Worm (Caenorhabditis elegans) whole organism, mixed stage, embryonic: ENCODE measurements around the gene C47D2.1.

Experiments used
- M03D4.4 ChIP-seq: sonication (generic microtip); optimal IDR thresholded peaks from 2 replicates; lab custom pipeline; 2017; ENCODE audit warnings: mild to moderate bottlenecking, missing genetic modification characterization, missing compliant biosample characterization
- blmp-1 ChIP-seq: fragments of 150-350 bp; optimal IDR thresholded peaks from 2 replicates; lab custom pipeline; 2014; ENCODE audit warnings: missing biosample characterization, missing genetic modification characterization
- ceh-39 ChIP-seq: fragments of 150-350 bp; optimal IDR thresholded peaks from 2 replicates; lab custom pipeline; 2014; ENCODE audit warnings: missing biosample characterization, missing genetic modification characterization
- ceh-83 ChIP-seq: fragments of 200-800 bp; sonication (Bioruptor generic); optimal IDR thresholded peaks from 2 replicates; lab custom pipeline; 2018; ENCODE audit warnings: mild to moderate bottlenecking, missing genetic modification characterization, missing compliant biosample characterization
- ces-1 ChIP-seq: fragments of 150-350 bp; optimal IDR thresholded peaks from 2 replicates; lab custom pipeline; 2014; ENCODE audit warnings: missing biosample characterization, missing genetic modification reagents, missing genetic modification characterization
- cnd-1 ChIP-seq: fragments of 200-800 bp; sonication (Bioruptor generic); optimal IDR thresholded peaks from 2 replicates; lab custom pipeline; 2018; ENCODE audit warnings: mild to moderate bottlenecking, missing genetic modification characterization, missing compliant biosample characterization
- drap-1 ChIP-seq: fragments of 200-800 bp; sonication (Bioruptor generic); optimal IDR thresholded peaks from 3 replicates; lab custom pipeline; 2018; ENCODE audit warnings: mild to moderate bottlenecking, missing genetic modification characterization, missing compliant biosample characterization
- elt-1 ChIP-seq: sonication (generic microtip); optimal IDR thresholded peaks from 2 replicates; lab custom pipeline; 2017; ENCODE audit warnings: missing genetic modification characterization, mild to moderate bottlenecking, missing compliant biosample characterization, antibody characterized with exemption, moderate library complexity, borderline replicate concordance; ENCODE audit not compliant: insufficient read depth
- flh-1 ChIP-seq: fragments of 200-800 bp; sonication (Bioruptor generic); optimal IDR thresholded peaks from 2 replicates; lab custom pipeline; 2018; ENCODE audit warnings: mild to moderate bottlenecking, missing genetic modification characterization, moderate library complexity, missing compliant biosample characterization
- ham-2 ChIP-seq: fragments of 200-800 bp; sonication (Bioruptor generic); optimal IDR thresholded peaks from 2 replicates; lab custom pipeline; 2018; ENCODE audit warnings: mild to moderate bottlenecking, missing genetic modification characterization, missing compliant biosample characterization
- hlh-1 ChIP-seq: fragments of 150-350 bp; optimal IDR thresholded peaks from 2 replicates; lab custom pipeline; 2014; ENCODE audit warnings: missing biosample characterization, missing genetic modification reagents, missing genetic modification characterization
- lin-13 ChIP-seq: fragments of 150-350 bp; optimal IDR thresholded peaks from 2 replicates; lab custom pipeline; 2014; ENCODE audit warnings: missing biosample characterization, missing genetic modification characterization
- lin-32 ChIP-seq: fragments of 200-800 bp; sonication (Bioruptor generic); optimal IDR thresholded peaks from 2 replicates; lab custom pipeline; 2018; ENCODE audit warnings: mild to moderate bottlenecking, missing genetic modification characterization, missing compliant biosample characterization
- mab-5 ChIP-seq: fragments of 150-350 bp; optimal IDR thresholded peaks from 2 replicates; lab custom pipeline; 2014; ENCODE audit warnings: missing biosample characterization, missing genetic modification characterization
- mep-1 ChIP-seq: fragments of 150-350 bp; optimal IDR thresholded peaks from 2 replicates; lab custom pipeline; 2017; ENCODE audit warnings: missing biosample characterization, missing genetic modification reagents, missing genetic modification characterization, inconsistent platforms
- mls-2 ChIP-seq: sonication (generic microtip); optimal IDR thresholded peaks from 2 replicates; lab custom pipeline; 2016; ENCODE audit warnings: mild to moderate bottlenecking, missing genetic modification characterization, moderate library complexity, missing compliant biosample characterization
- nhr-12 ChIP-seq: fragments of 150-350 bp; optimal IDR thresholded peaks from 2 replicates; lab custom pipeline; 2014; ENCODE audit warnings: missing biosample characterization, missing genetic modification characterization
- nhr-2 ChIP-seq: fragments of 150-350 bp; optimal IDR thresholded peaks from 2 replicates; lab custom pipeline; 2014; ENCODE audit warnings: missing biosample characterization, missing genetic modification characterization
- nhr-28 ChIP-seq: fragments of 150-350 bp; optimal IDR thresholded peaks from 2 replicates; lab custom pipeline; 2014; ENCODE audit warnings: missing biosample characterization, missing genetic modification characterization
- nhr-76 ChIP-seq: sonication (generic microtip); optimal IDR thresholded peaks from 2 replicates; lab custom pipeline; 2017; ENCODE audit warnings: missing biosample characterization, missing genetic modification characterization
- pha-4 ChIP-seq: fragments of 150-350 bp; optimal IDR thresholded peaks from 2 replicates; lab custom pipeline; 2018; ENCODE audit warnings: missing biosample characterization, missing genetic modification reagents, missing genetic modification characterization
- sem-2 ChIP-seq: fragments of 200-800 bp; sonication (Bioruptor generic); optimal IDR thresholded peaks from 2 replicates; lab custom pipeline; 2018; ENCODE audit warnings: mild to moderate bottlenecking, missing genetic modification characterization, missing compliant biosample characterization
- snpc-4 ChIP-seq: fragments of 150-350 bp; optimal IDR thresholded peaks from 2 replicates; lab custom pipeline; 2014; ENCODE audit warnings: missing biosample characterization, missing genetic modification characterization
- unc-120 ChIP-seq: sonication (generic microtip); optimal IDR thresholded peaks from 2 replicates; lab custom pipeline; 2017; ENCODE audit warnings: missing genetic modification characterization, missing compliant biosample characterization; ENCODE audit not compliant: poor library complexity, severe bottlenecking
- unc-39 ChIP-seq: fragments of 150-350 bp; optimal IDR thresholded peaks from 2 replicates; lab custom pipeline; 2014; ENCODE audit warnings: missing biosample characterization, missing genetic modification characterization
- unc-62 ChIP-seq: fragments of 150-350 bp; optimal IDR thresholded peaks from 2 replicates; lab custom pipeline; 2014; ENCODE audit warnings: missing biosample characterization, missing genetic modification reagents, missing genetic modification characterization
- zip-8 ChIP-seq: fragments of 150-350 bp; optimal IDR thresholded peaks from 2 replicates; lab custom pipeline; 2014; ENCODE audit warnings: missing biosample characterization, missing genetic modification characterization
- ztf-11 ChIP-seq: fragments of 150-350 bp; optimal IDR thresholded peaks from 2 replicates; lab custom pipeline; 2014; ENCODE audit warnings: missing biosample characterization, missing genetic modification characterization

The C47D2.1 gene

ce11 chrX:8247088-8247487, 32.2 kb downstream of the C47D2.1 start:
- no peak for TF ChIP-seq sem-2 (GFP tag; lab: Kevin White, UChicago)
- TF ChIP-seq lin-13 (tag; lab: Kevin White, UChicago), result no peak
- TF ChIP-seq unc-120 (tag; lab: Kevin White, UChicago), result no peak
- no peak for TF ChIP-seq cnd-1 (tag; lab: Kevin White, UChicago)
- no peak for TF ChIP-seq snpc-4 (tag; lab: Kevin White, UChicago)
- TF ChIP-seq nhr-2 (tag; lab: Kevin White, UChicago), result no peak
- no peak for TF ChIP-seq M03D4.4
- TF ChIP-seq unc-39 (tag; lab: Kevin White, UChicago), result no peak
- no peak for TF ChIP-seq lin-32
- no peak for TF ChIP-seq ztf-11
- TF ChIP-seq ces-1 (GFP tag; lab: Kevin White, UChicago), result no peak
- no peak for TF ChIP-seq nhr-76 (tag; lab: Kevin White, UChicago)
- TF ChIP-seq ceh-83 (GFP tag; lab: Kevin White, UChicago), result no peak
- TF ChIP-seq zip-8, result no peak
- no peak for TF ChIP-seq nhr-28 (tag; lab: Kevin White, UChicago)

- peak; percentile 57 for TF ChIP-seq ces-1 (GFP tag; lab: Kevin White, UChicago)
- TF ChIP-seq ceh-39 (tag; lab: Kevin White, UChicago), result no peak
- peak; percentile 49 for TF ChIP-seq ham-2 (GFP tag; lab: Kevin White, UChicago)
- TF ChIP-seq, all 35 proteins: peak for 2
Measured at ce11 chrX:8252293-8252692, 37.4 kb downstream of the C47D2.1 start, which contains the start of gene M60.6. TSS of gene M60.6 (minus strand) at chrX:8252458.

ce11 chrX:8255433-8255832, 40.6 kb downstream of the C47D2.1 start:
- no peak for TF ChIP-seq ceh-83 (GFP tag; lab: Kevin White, UChicago)
- TF ChIP-seq mep-1 (tag; lab: Kevin White, UChicago), result no peak
- TF ChIP-seq blmp-1 (tag; lab: Kevin White, UChicago), result peak; percentile 42
- TF ChIP-seq nhr-12 (tag; lab: Kevin White, UChicago), result no peak

- no peak for TF ChIP-seq unc-120 (tag; lab: Kevin White, UChicago)
- no peak for TF ChIP-seq nhr-2 (tag; lab: Kevin White, UChicago)
- TF ChIP-seq ham-2 (GFP tag; lab: Kevin White, UChicago), result no peak
- TF ChIP-seq nhr-28 (tag; lab: Kevin White, UChicago), result no peak
- TF ChIP-seq flh-1, result no peak
- no peak for TF ChIP-seq mep-1 (tag; lab: Kevin White, UChicago)
- TF ChIP-seq M03D4.4, result no peak
- TF ChIP-seq sem-2 (GFP tag; lab: Kevin White, UChicago), result no peak
- no peak for TF ChIP-seq snpc-4 (tag; lab: Kevin White, UChicago)
- TF ChIP-seq, all 35 proteins: peak for 0
Measured at ce11 chrX:8257687-8258086, 42.8 kb downstream of the C47D2.1 start.

ce11 chrX:8261125-8261684, 46.3 kb downstream of the C47D2.1 start, which contains the start of gene M60.7:
TSS of gene M60.7 (minus strand) at chrX:8261175.
- TF ChIP-seq hlh-1 (tag; lab: Kevin White, UChicago), result no peak
- no peak for TF ChIP-seq pha-4 (tag; lab: Kevin White, UChicago)
- TF ChIP-seq mls-2 (tag; lab: Kevin White, UChicago), result no peak
- no peak for TF ChIP-seq mab-5 (tag; lab: Kevin White, UChicago)
- no peak for TF ChIP-seq ceh-83 (GFP tag; lab: Kevin White, UChicago)
- no peak for TF ChIP-seq drap-1 (GFP tag; lab: Kevin White, UChicago)
- no peak for TF ChIP-seq zip-8
- TF ChIP-seq M03D4.4, result no peak
- no peak for TF ChIP-seq ces-1 (GFP tag; lab: Kevin White, UChicago)
- no peak for TF ChIP-seq blmp-1 (tag; lab: Kevin White, UChicago)

- TF ChIP-seq hlh-1 (tag; lab: Kevin White, UChicago) (peak; percentile 30), elt-1 (no peak), unc-62 (GFP tag; lab: Kevin White, UChicago) (no peak)
- TF ChIP-seq, all 35 proteins: peak for 1
Measured at ce11 chrX:8262734-8263133, 47.9 kb downstream of the C47D2.1 start.
